Worm (Caenorhabditis elegans): ENCODE measurements around the gene Y54G2A.73.

DNA sequence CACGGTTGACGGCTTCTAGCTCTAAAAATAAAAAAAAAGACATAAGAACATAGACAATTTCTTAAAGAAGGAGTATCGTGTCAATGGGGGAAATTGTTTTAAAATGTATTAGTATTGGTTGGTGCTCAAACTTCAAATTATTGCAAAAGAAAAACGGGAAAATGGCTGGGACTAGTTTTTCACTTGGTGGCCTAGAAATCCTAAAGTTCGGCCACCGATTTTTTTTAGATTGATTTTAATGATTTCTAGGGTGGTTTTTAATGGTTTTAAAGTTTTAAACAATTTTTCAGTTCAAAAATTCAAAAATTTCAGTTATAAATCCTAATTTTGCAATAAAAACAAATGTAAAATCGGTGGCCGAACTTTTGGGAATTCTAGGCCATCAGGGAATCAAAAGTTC is 22.0 kb downstream of the Y54G2A.73 start:
- no peak for TF ChIP-seq elt-4 (tag; optimal IDR thresholded peaks at IDR 0.05)
- no peak for TF ChIP-seq ets-4 (tag; optimal IDR thresholded peaks at IDR 0.05)
- TF ChIP-seq ceh-19 (GFP tag; optimal IDR thresholded peaks at IDR 0.05) = no peak
